Fruit fly (Drosophila melanogaster): ENCODE results near the gene CG33290.

CG33290 gene

dm6 chr3L:21542059-21542458 lies at the start of gene CG33290:
Gene CG33290 (plus strand): TSS chr3L:21542359.
- TF ChIP-seq achi (GFP tag; optimal IDR thresholded peaks at IDR 0.05) (no peak), Smox (GFP tag; optimal IDR thresholded peaks at IDR 0.05) (no peak), CG10631 (GFP tag; optimal IDR thresholded peaks at IDR 0.05) (no peak), CG1621 (tag; optimal IDR thresholded peaks at IDR 0.05) (no peak), CG10669 (GFP tag; optimal IDR thresholded peaks at IDR 0.05) (no peak), Eip75B (GFP tag; optimal IDR thresholded peaks at IDR 0.05) (no peak), Met (GFP tag; optimal IDR thresholded peaks at IDR 0.05) (no peak), CG11902 (GFP tag; optimal IDR thresholded peaks at IDR 0.05) (no peak)

dm6 chr3L:21492723-21493316 lies 49.3 kb upstream of the CG33290 start, which contains the start of the genes CG7202 and CG7519:
Gene CG7202 (minus strand): TSS chr3L:21492773.
Gene CG7519 (plus strand): TSS chr3L:21493083.
- TF ChIP-seq CG11762 (GFP tag; optimal IDR thresholded peaks at IDR 0.05; ENCODE audit: insufficient read depth): no peak
- peak; percentile 77 for TF ChIP-seq fkh (GFP tag; optimal IDR thresholded peaks at IDR 0.05)
- TF ChIP-seq Lpt (GFP tag; optimal IDR thresholded peaks at IDR 0.05): no peak
- TF ChIP-seq dsx (GFP tag; optimal IDR thresholded peaks at IDR 0.05; ENCODE audit: poor library complexity, severe bottlenecking): peak; percentile 90

dm6 chr3L:21496502-21496864 lies 45.7 kb upstream of the CG33290 start:
- TF ChIP-seq CG6854 (GFP tag; optimal IDR thresholded peaks at IDR 0.05) (no peak), Hr39 (GFP tag; optimal IDR thresholded peaks at IDR 0.05) (no peak), CG1621 (tag; optimal IDR thresholded peaks at IDR 0.05) (no peak), net (GFP tag; optimal IDR thresholded peaks at IDR 0.05) (no peak), eg (GFP tag; IDR thresholded peaks at IDR 0.05) (no peak), CG16779 (tag; optimal IDR thresholded peaks at IDR 0.05) (no peak), acj6 (GFP tag; optimal IDR thresholded peaks at IDR 0.05) (no peak), Blimp-1 (GFP tag; optimal IDR thresholded peaks at IDR 0.05) (no peak)

dm6 chr3L:21496865-21497634 lies 45.1 kb upstream of the CG33290 start, which contains the start of gene Hr78:
Gene Hr78 (minus strand): TSS chr3L:21497494.
- TF ChIP-seq Hr4 (GFP tag; optimal IDR thresholded peaks at IDR 0.05): no peak
- TF ChIP-seq CG6854 (GFP tag; optimal IDR thresholded peaks at IDR 0.05): peak; percentile 56
- peak; percentile 79 for TF ChIP-seq spab (GFP tag; optimal IDR thresholded peaks at IDR 0.05)
- peak; percentile 52 for TF ChIP-seq Blimp-1 (GFP tag; optimal IDR thresholded peaks at IDR 0.05)
- TF ChIP-seq ss (GFP tag; optimal IDR thresholded peaks at IDR 0.05): peak in 1 of 2 experiments; percentile 84
- TF ChIP-seq CG8119 (GFP tag; IDR thresholded peaks at IDR 0.05): peak; percentile 91
- TF ChIP-seq Eip75B (GFP tag; optimal IDR thresholded peaks at IDR 0.05): peak; percentile 34
- peak; percentile 80 for TF ChIP-seq eg (GFP tag; IDR thresholded peaks at IDR 0.05)
- TF ChIP-seq svp (GFP tag): no peak
- TF ChIP-seq CG3919 (GFP tag; optimal IDR thresholded peaks at IDR 0.05): peak; percentile 81
- TF ChIP-seq OdsH (GFP tag; optimal IDR thresholded peaks at IDR 0.05): peak; percentile 76
- TF ChIP-seq fd59A (GFP tag; optimal IDR thresholded peaks at IDR 0.05): peak; percentile 48
- TF ChIP-seq esn (GFP tag; optimal IDR thresholded peaks at IDR 0.05): peak; percentile 76
- peak; percentile 27 for TF ChIP-seq Sox15 (GFP tag; optimal IDR thresholded peaks at IDR 0.05)
- peak; percentile 79 for TF ChIP-seq acj6 (GFP tag; optimal IDR thresholded peaks at IDR 0.05)
- peak; percentile 5 for TF ChIP-seq Ets21C (GFP tag; optimal IDR thresholded peaks at IDR 0.05)
- TF ChIP-seq CG7368 (GFP tag; optimal IDR thresholded peaks at IDR 0.05): peak; percentile 57
- peak; percentile 10 for TF ChIP-seq fd85E (GFP tag; optimal IDR thresholded peaks at IDR 0.05)
- TF ChIP-seq CG9139 (GFP tag; optimal IDR thresholded peaks at IDR 0.05): peak; percentile 57
- peak; percentile 2 for TF ChIP-seq CG31627 (GFP tag; optimal IDR thresholded peaks at IDR 0.05)
- TF ChIP-seq CG6276 (GFP tag; optimal IDR thresholded peaks at IDR 0.05): peak; percentile 90
- peak; percentile 33 for TF ChIP-seq lz (GFP tag; optimal IDR thresholded peaks at IDR 0.05)
- TF ChIP-seq topi (GFP tag; optimal IDR thresholded peaks at IDR 0.05): peak; percentile 45
- TF ChIP-seq pdm3 (GFP tag; optimal IDR thresholded peaks at IDR 0.05): peak; percentile 29
- TF ChIP-seq cyc (GFP tag; optimal IDR thresholded peaks at IDR 0.05): peak; percentile 29
- TF ChIP-seq CG6808 (GFP tag; optimal IDR thresholded peaks at IDR 0.05): peak; percentile 80
- peak; percentile 76 for TF ChIP-seq CG11762 (GFP tag; optimal IDR thresholded peaks at IDR 0.05; ENCODE audit: insufficient read depth)
- peak; percentile 36; the same call in 1 of the 2 replicates for TF ChIP-seq Gug (GFP tag; IDR thresholded peaks at IDR 0.05)
- peak; percentile 73 for TF ChIP-seq CG4318 (GFP tag; optimal IDR thresholded peaks at IDR 0.05)
- TF ChIP-seq CG15336 (GFP tag; IDR thresholded peaks at IDR 0.05): peak; percentile 88
- TF ChIP-seq Hr39 (GFP tag; optimal IDR thresholded peaks at IDR 0.05): no peak
